Fruit fly (Drosophila melanogaster) Kc167 (cell line): ENCODE data around the gene br.

ENCODE experiments used
- Myc ChIP-seq: fragments of >200 bp; optimal IDR thresholded peaks from 2 replicates; lab custom pipeline; 2017; ENCODE audit warnings: missing external identifiers
- Sin3A ChIP-seq: fragments of >200 bp; optimal IDR thresholded peaks from 2 replicates; lab custom pipeline; 2018; ENCODE audit warnings: missing external identifiers
- h ChIP-seq: fragments of >200 bp; optimal IDR thresholded peaks from 3 replicates; lab custom pipeline; 2018; ENCODE audit warnings: missing external identifiers
- insv ChIP-seq: fragments of >200 bp; optimal IDR thresholded peaks from 3 replicates; lab custom pipeline; 2018; ENCODE audit warnings: missing external identifiers
- psq ChIP-seq: fragments of >200 bp; optimal IDR thresholded peaks from 2 replicates; lab custom pipeline; 2017; ENCODE audit warnings: missing external identifiers
- ttk ChIP-seq: sonication (Bioruptor generic); optimal IDR thresholded peaks from 2 replicates; lab custom pipeline; 2017; ENCODE audit warnings: missing external identifiers

Gene br

dm6 chrX:1695529-1696410, 120.8 kb downstream of the br start, which contains the start of gene a6:
a6 (minus strand) TSS chrX:1695889.
- TF ChIP-seq ttk (lab: Kevin White, UChicago) (no peak), insv (lab: Kevin White, UChicago) (no peak), psq (lab: Kevin White, UChicago) (no peak), Myc (lab: Kevin White, UChicago) (no peak), h (lab: Kevin White, UChicago) (no peak), Sin3A (no peak)

dm6 chrX:1705929-1706328, 131.0 kb downstream of the br start:
- TF ChIP-seq Myc (lab: Kevin White, UChicago): no peak
- no peak for TF ChIP-seq Sin3A
- no peak for TF ChIP-seq insv (lab: Kevin White, UChicago)
- TF ChIP-seq h (lab: Kevin White, UChicago): no peak
- TF ChIP-seq psq (lab: Kevin White, UChicago): no peak
- no peak for TF ChIP-seq ttk (lab: Kevin White, UChicago)

dm6 chrX:1710082-1710481, 135.2 kb downstream of the br start, which contains the start of gene CG3795:
CG3795 (minus strand) TSS chrX:1710182.
- no peak for TF ChIP-seq psq (lab: Kevin White, UChicago)
- no peak for TF ChIP-seq ttk (lab: Kevin White, UChicago)
- TF ChIP-seq Myc (lab: Kevin White, UChicago): no peak
- TF ChIP-seq Sin3A: no peak
